Worm (Caenorhabditis elegans) whole organism, L1 larva: ENCODE data around the gene W01B6.5.

Source experiments
- F16B12.6 ChIP-seq: fragments of 150-350 bp; optimal IDR thresholded peaks from 2 replicates; lab custom pipeline; 2014; ENCODE audit warnings: missing biosample characterization, missing genetic modification characterization
- alr-1 ChIP-seq: fragments of 200-800 bp; sonication (Bioruptor generic); optimal IDR thresholded peaks from 2 replicates; lab custom pipeline; 2018; ENCODE audit warnings: borderline replicate concordance, mild to moderate bottlenecking, missing genetic modification characterization, missing compliant biosample characterization
- ceh-82 ChIP-seq, 3 experiments: fragments of 150-350 bp in 1 of 3; sonication (generic microtip) in 2 of 3; optimal IDR thresholded peaks; 2 replicates each; lab custom pipeline; 2014 to 2017; ENCODE audit warnings: missing biosample characterization in 3 of 3, missing genetic modification characterization in 3 of 3
- ceh-90 ChIP-seq: sonication (generic microtip); optimal IDR thresholded peaks from 2 replicates; lab custom pipeline; 2016; ENCODE audit warnings: missing genetic modification characterization, missing compliant biosample characterization
- elt-3 ChIP-seq, 6 experiments: fragments of 150-350 bp in 1 of 6; sonication (generic microtip); optimal IDR thresholded peaks; 2 replicates each; lab custom pipeline; 2017 to 2018; ENCODE audit warnings: missing biosample characterization in 6 of 6, missing genetic modification characterization in 6 of 6, inconsistent platforms in 1 of 6
- fkh-8 ChIP-seq: sonication (generic microtip); optimal IDR thresholded peaks from 2 replicates; lab custom pipeline; 2016; ENCODE audit warnings: mild to moderate bottlenecking, missing genetic modification characterization, missing compliant biosample characterization
- jun-1 ChIP-seq: fragments of 150-350 bp; optimal IDR thresholded peaks from 2 replicates; lab custom pipeline; 2014; ENCODE audit warnings: missing biosample characterization, missing genetic modification reagents, missing genetic modification characterization
- lsy-2 ChIP-seq, 2 experiments: fragments of 150-350 bp; optimal IDR thresholded peaks; 2 replicates each; lab custom pipeline; 2014; ENCODE audit warnings: missing biosample characterization in 2 of 2, missing genetic modification characterization in 2 of 2
- nhr-237 ChIP-seq: fragments of 150-350 bp; optimal IDR thresholded peaks from 2 replicates; lab custom pipeline; 2014; ENCODE audit warnings: missing biosample characterization, missing genetic modification characterization
- pag-3 ChIP-seq: sonication (generic microtip); optimal IDR thresholded peaks from 2 replicates; lab custom pipeline; 2017; ENCODE audit warnings: missing genetic modification characterization, mild to moderate bottlenecking, missing compliant biosample characterization, antibody characterized with exemption, borderline replicate concordance; ENCODE audit not compliant: insufficient read depth
- unc-86 ChIP-seq: sonication (generic microtip); optimal IDR thresholded peaks from 2 replicates; lab custom pipeline; 2016; ENCODE audit warnings: missing genetic modification characterization, missing compliant biosample characterization
- zag-1 ChIP-seq: fragments of 150-350 bp; optimal IDR thresholded peaks from 2 replicates; lab custom pipeline; 2014; ENCODE audit warnings: missing biosample characterization, missing genetic modification characterization
- ztf-4 ChIP-seq: fragments of 150-350 bp; optimal IDR thresholded peaks from 2 replicates; lab custom pipeline; 2014; ENCODE audit warnings: missing biosample characterization, missing genetic modification characterization

DNA sequence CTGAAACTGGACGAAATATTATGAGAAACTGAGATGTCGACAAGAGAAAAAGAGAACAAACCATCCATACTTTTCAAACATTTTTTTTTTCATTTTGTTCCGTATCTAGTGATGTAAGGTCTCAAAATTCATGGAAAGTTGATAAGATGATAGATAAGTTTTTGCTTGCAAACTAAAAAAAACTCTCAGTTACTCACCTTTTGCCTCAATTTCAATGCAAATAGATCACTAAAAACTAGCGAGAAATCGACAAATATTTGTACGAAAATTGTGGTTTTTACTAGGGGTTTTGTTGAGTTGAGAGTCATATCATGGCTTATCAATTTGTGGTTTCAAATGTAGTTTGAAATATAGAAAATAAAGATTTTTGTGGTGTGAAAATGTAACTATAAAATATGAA lies 15.2 kb upstream of the W01B6.5 start:
- TF ChIP-seq elt-3 (tag; optimal IDR thresholded peaks at IDR 0.05; lab: Kevin White, UChicago) (no peak), zag-1 (tag; lab: Kevin White, UChicago) (no peak), fkh-8 (tag; lab: Kevin White, UChicago) (no peak), lsy-2 (tag; optimal IDR thresholded peaks at IDR 0.05; lab: Kevin White, UChicago) (no peak), pag-3 (tag; lab: Kevin White, UChicago) (no peak), alr-1 (tag; lab: Kevin White, UChicago) (no peak), nhr-237 (no peak), F16B12.6 (tag; lab: Kevin White, UChicago) (no peak), ztf-4 (no peak), unc-86 (tag; lab: Kevin White, UChicago) (no peak), ceh-90 (tag; lab: Kevin White, UChicago) (no peak), jun-1 (tag; lab: Kevin White, UChicago) (no peak), ceh-82 (tag; optimal IDR thresholded peaks at IDR 0.05; lab: Kevin White, UChicago) (no peak)
